Fruit fly (Drosophila melanogaster) whole organism, prepupa: ENCODE data around the gene MCTS1.

ENCODE experiments used
- Blimp-1 ChIP-seq: fragments of 200-800 bp; sonication (Bioruptor generic); optimal IDR thresholded peaks from 3 replicates; lab custom pipeline; 2017; ENCODE audit warnings: missing biosample characterization, missing genetic modification characterization, mild to moderate bottlenecking, moderate library complexity, missing genetic modification reagents
- CG10631 ChIP-seq: fragments of 200-800 bp; sonication (Bioruptor generic); optimal IDR thresholded peaks from 2 replicates; lab custom pipeline; 2016; ENCODE audit warnings: missing biosample characterization, missing genetic modification characterization
- CG10669 ChIP-seq: fragments of 200-800 bp; sonication (Bioruptor generic); optimal IDR thresholded peaks from 3 replicates; lab custom pipeline; 2018; ENCODE audit warnings: missing biosample characterization, mild to moderate bottlenecking, missing genetic modification characterization, moderate library complexity
- CG11762 ChIP-seq: fragments of 200-800 bp; sonication (Bioruptor generic); optimal IDR thresholded peaks from 3 replicates; lab custom pipeline; 2016; ENCODE audit warnings: missing biosample characterization, missing genetic modification characterization; ENCODE audit not compliant: insufficient read depth
- CG11902 ChIP-seq: fragments of 200-800 bp; sonication (Bioruptor generic); optimal IDR thresholded peaks from 3 replicates; lab custom pipeline; 2016; ENCODE audit warnings: missing biosample characterization, missing genetic modification characterization
- CG1621 ChIP-seq: fragments of 200-800 bp; sonication (Bioruptor generic); optimal IDR thresholded peaks from 3 replicates; lab custom pipeline; 2018; ENCODE audit warnings: missing biosample characterization, mild to moderate bottlenecking, missing genetic modification characterization
- CG16779 ChIP-seq: fragments of 200-800 bp; sonication (Bioruptor generic); optimal IDR thresholded peaks from 3 replicates; lab custom pipeline; 2017; ENCODE audit warnings: missing biosample characterization, mild to moderate bottlenecking, missing genetic modification characterization
- CG3032 ChIP-seq: fragments of 200-800 bp; optimal IDR thresholded peaks from 2 replicates; lab custom pipeline; 2019; ENCODE audit warnings: missing biosample characterization, mild to moderate bottlenecking, missing genetic modification characterization, moderate library complexity
- CG31627 ChIP-seq: fragments of 200-800 bp; sonication (Bioruptor generic); optimal IDR thresholded peaks from 3 replicates; lab custom pipeline; 2016; ENCODE audit warnings: missing biosample characterization, missing genetic modification characterization
- CG32006 ChIP-seq: fragments of 200-800 bp; sonication (Bioruptor generic); optimal IDR thresholded peaks from 3 replicates; lab custom pipeline; 2017; ENCODE audit warnings: missing biosample characterization, mild to moderate bottlenecking, missing genetic modification characterization
- CG34406 ChIP-seq: fragments of 200-800 bp; sonication (Bioruptor generic); optimal IDR thresholded peaks from 3 replicates; lab custom pipeline; 2016; ENCODE audit warnings: missing biosample characterization, missing genetic modification characterization
- CG3919 ChIP-seq: fragments of 200-800 bp; sonication (Bioruptor generic); optimal IDR thresholded peaks from 3 replicates; lab custom pipeline; 2016; ENCODE audit warnings: missing biosample characterization, missing genetic modification characterization
- CG4318 ChIP-seq: fragments of 200-800 bp; sonication (Bioruptor generic); optimal IDR thresholded peaks from 3 replicates; lab custom pipeline; 2017; ENCODE audit warnings: missing biosample characterization, mild to moderate bottlenecking, missing genetic modification characterization
- CG6163 ChIP-seq: fragments of 200-800 bp; sonication (Bioruptor generic); IDR thresholded peaks from 3 replicates; pipeline ENCODE4 v1.3.6; 2022; ENCODE audit warnings: missing biosample characterization, missing genetic modification characterization
- CG6276 ChIP-seq: fragments of 200-800 bp; sonication (Bioruptor generic); optimal IDR thresholded peaks from 2 replicates; lab custom pipeline; 2017; ENCODE audit warnings: missing biosample characterization, mild to moderate bottlenecking, missing genetic modification characterization
- CG6792 ChIP-seq: fragments of 200-800 bp; sonication (Bioruptor generic); optimal IDR thresholded peaks from 3 replicates; lab custom pipeline; 2016; ENCODE audit warnings: missing biosample characterization, missing genetic modification characterization
- CG6854 ChIP-seq: fragments of 200-800 bp; sonication (Bioruptor generic); optimal IDR thresholded peaks from 2 replicates; lab custom pipeline; 2017; ENCODE audit warnings: missing biosample characterization, mild to moderate bottlenecking, missing genetic modification characterization
- CG8319 ChIP-seq: fragments of 200-800 bp; sonication (Bioruptor generic); optimal IDR thresholded peaks from 3 replicates; lab custom pipeline; 2016; ENCODE audit warnings: missing biosample characterization, missing genetic modification characterization
- CG8632 ChIP-seq: fragments of 200-800 bp; sonication (Bioruptor generic); optimal IDR thresholded peaks from 3 replicates; lab custom pipeline; 2016; ENCODE audit warnings: missing biosample characterization, missing genetic modification characterization
- Eip78C ChIP-seq: fragments of 200-800 bp; sonication (Bioruptor generic); peaks from one replicate; lab custom pipeline; 2016; ENCODE audit warnings: missing biosample characterization, missing genetic modification characterization
- Eip93F ChIP-seq: fragments of 200-800 bp; sonication (Bioruptor generic); optimal IDR thresholded peaks from 2 replicates; lab custom pipeline; 2016; ENCODE audit warnings: missing biosample characterization, mild to moderate bottlenecking, missing genetic modification characterization
- Ets21C ChIP-seq: fragments of 200-800 bp; sonication (Bioruptor generic); optimal IDR thresholded peaks from 3 replicates; lab custom pipeline; 2016; ENCODE audit warnings: missing biosample characterization, missing genetic modification characterization
- Ets96B ChIP-seq: fragments of 200-800 bp; optimal IDR thresholded peaks from 2 replicates; lab custom pipeline; 2019; ENCODE audit warnings: missing biosample characterization, mild to moderate bottlenecking, missing genetic modification characterization, moderate library complexity
- Gug ChIP-seq: fragments of 200-800 bp; sonication (Bioruptor generic); IDR thresholded peaks from 2 replicates; pipeline ENCODE4 v1.3.6; 2022; ENCODE audit warnings: missing biosample characterization, missing genetic modification characterization
- Hr38 ChIP-seq: sonication (Bioruptor generic); optimal IDR thresholded peaks from 2 replicates; lab custom pipeline; 2016; ENCODE audit warnings: missing biosample characterization, missing genetic modification characterization
- Hr39 ChIP-seq: fragments of 200-800 bp; sonication (Bioruptor generic); optimal IDR thresholded peaks from 2 replicates; lab custom pipeline; 2016; ENCODE audit warnings: missing biosample characterization, missing genetic modification characterization
- Hr4 ChIP-seq: fragments of 200-800 bp; sonication (Bioruptor generic); optimal IDR thresholded peaks from 3 replicates; lab custom pipeline; 2016; ENCODE audit warnings: missing biosample characterization, missing genetic modification characterization
- Lpt ChIP-seq: fragments of 200-800 bp; sonication (Bioruptor generic); optimal IDR thresholded peaks from 3 replicates; lab custom pipeline; 2016; ENCODE audit warnings: missing biosample characterization, missing genetic modification characterization
- Met ChIP-seq: fragments of 200-800 bp; sonication (Bioruptor generic); optimal IDR thresholded peaks from 3 replicates; lab custom pipeline; 2016; ENCODE audit warnings: missing biosample characterization, missing genetic modification characterization
- OdsH ChIP-seq: fragments of 200-800 bp; sonication (Bioruptor generic); optimal IDR thresholded peaks from 3 replicates; lab custom pipeline; 2016; ENCODE audit warnings: missing biosample characterization, missing genetic modification characterization
- Smox ChIP-seq: fragments of 200-800 bp; sonication (Bioruptor generic); optimal IDR thresholded peaks from 3 replicates; lab custom pipeline; 2016; ENCODE audit warnings: missing biosample characterization, missing genetic modification characterization
- Sox102F ChIP-seq: fragments of 200-800 bp; sonication (Bioruptor generic); optimal IDR thresholded peaks from 2 replicates; lab custom pipeline; 2016; ENCODE audit warnings: missing biosample characterization, mild to moderate bottlenecking, missing genetic modification characterization
- Sox14 ChIP-seq: fragments of 200-800 bp; sonication (Bioruptor generic); optimal IDR thresholded peaks from 3 replicates; lab custom pipeline; 2016; ENCODE audit warnings: missing biosample characterization, missing genetic modification characterization
- achi ChIP-seq: fragments of 200-800 bp; sonication (Bioruptor generic); optimal IDR thresholded peaks from 3 replicates; lab custom pipeline; 2016; ENCODE audit warnings: missing biosample characterization, missing genetic modification characterization
- cyc ChIP-seq: fragments of 200-800 bp; sonication (Bioruptor generic); optimal IDR thresholded peaks from 3 replicates; lab custom pipeline; 2016; ENCODE audit warnings: missing biosample characterization, missing genetic modification characterization
- dac ChIP-seq: fragments of 200-800 bp; sonication (Bioruptor generic); optimal IDR thresholded peaks from 2 replicates; lab custom pipeline; 2017; ENCODE audit warnings: missing biosample characterization, mild to moderate bottlenecking, missing genetic modification characterization
- dsx ChIP-seq: fragments of 200-800 bp; optimal IDR thresholded peaks from 3 replicates; lab custom pipeline; 2019; ENCODE audit warnings: missing biosample characterization, mild to moderate bottlenecking, missing genetic modification characterization, moderate library complexity; ENCODE audit not compliant: poor library complexity, severe bottlenecking
- eg ChIP-seq: fragments of 200-800 bp; sonication (Bioruptor generic); IDR thresholded peaks from 3 replicates; pipeline ENCODE4 v1.3.6; 2022; ENCODE audit warnings: missing biosample characterization, missing genetic modification characterization
- esn ChIP-seq: fragments of 200-800 bp; sonication (Bioruptor generic); optimal IDR thresholded peaks from 2 replicates; lab custom pipeline; 2016; ENCODE audit warnings: missing biosample characterization, mild to moderate bottlenecking, missing genetic modification characterization, moderate library complexity
- fd59A ChIP-seq: fragments of 200-800 bp; sonication (Bioruptor generic); optimal IDR thresholded peaks from 2 replicates; lab custom pipeline; 2017; ENCODE audit warnings: missing biosample characterization, mild to moderate bottlenecking, missing genetic modification characterization, missing genetic modification reagents
- fd85E ChIP-seq: fragments of 200-800 bp; sonication (Bioruptor generic); optimal IDR thresholded peaks from 3 replicates; lab custom pipeline; 2016; ENCODE audit warnings: missing biosample characterization, missing genetic modification characterization
- fkh ChIP-seq: fragments of 200-800 bp; sonication (Bioruptor generic); optimal IDR thresholded peaks from 3 replicates; lab custom pipeline; 2017; ENCODE audit warnings: missing biosample characterization, mild to moderate bottlenecking, missing genetic modification characterization, moderate library complexity
- lz ChIP-seq: fragments of 200-800 bp; sonication (Bioruptor generic); optimal IDR thresholded peaks from 3 replicates; lab custom pipeline; 2016; ENCODE audit warnings: missing biosample characterization, missing genetic modification characterization
- net ChIP-seq: fragments of 200-800 bp; sonication (Bioruptor generic); optimal IDR thresholded peaks from 3 replicates; lab custom pipeline; 2016; ENCODE audit warnings: missing biosample characterization, missing genetic modification characterization
- pdm3 ChIP-seq: fragments of 200-800 bp; sonication (Bioruptor generic); optimal IDR thresholded peaks from 3 replicates; lab custom pipeline; 2016; ENCODE audit warnings: missing biosample characterization, missing genetic modification characterization
- salr ChIP-seq, 2 experiments: fragments of 200-800 bp; sonication (Bioruptor generic); optimal IDR thresholded peaks; 3 replicates each; lab custom pipeline; 2016 to 2018; ENCODE audit warnings: missing biosample characterization in 2 of 2, missing genetic modification characterization in 2 of 2, mild to moderate bottlenecking in 1 of 2
- spab ChIP-seq: fragments of 200-800 bp; sonication (Bioruptor generic); optimal IDR thresholded peaks from 2 replicates; lab custom pipeline; 2017; ENCODE audit warnings: missing biosample characterization, mild to moderate bottlenecking, missing genetic modification characterization, missing genetic modification reagents
- topi ChIP-seq: fragments of 200-800 bp; sonication (Bioruptor generic); optimal IDR thresholded peaks from 3 replicates; lab custom pipeline; 2016; ENCODE audit warnings: missing biosample characterization, missing genetic modification characterization
- vri ChIP-seq: fragments of 200-800 bp; sonication (Bioruptor generic); optimal IDR thresholded peaks from 3 replicates; lab custom pipeline; 2016; ENCODE audit warnings: missing biosample characterization, mild to moderate bottlenecking, missing genetic modification characterization

The MCTS1 gene

DNA sequence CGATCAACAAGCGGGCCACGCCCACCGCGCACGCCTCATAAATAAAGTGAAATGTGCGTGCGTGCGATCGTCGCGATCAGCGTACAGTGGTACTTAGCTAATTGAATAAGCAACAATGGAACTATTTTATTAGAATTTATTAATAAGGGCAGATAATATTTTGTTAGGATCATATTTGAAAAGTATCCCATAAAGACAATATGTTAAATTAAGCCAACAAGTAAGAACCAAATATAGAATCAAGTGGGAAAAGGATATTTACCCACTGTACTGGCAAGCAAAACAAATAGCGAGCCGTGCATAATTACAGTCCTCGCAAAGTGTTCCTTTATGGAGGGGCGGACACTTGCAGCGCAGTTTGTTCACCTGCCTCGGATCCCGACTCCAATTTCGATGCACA is 15.6 kb upstream of the MCTS1 start (continued):
- TF ChIP-seq CG10669 (peak; percentile 49), dac (GFP tag; lab: Kevin White, UChicago) (no peak), CG32006 (peak; percentile 58), net (GFP tag; lab: Kevin White, UChicago) (peak; percentile 6), Lpt (peak; percentile 16), CG3919 (GFP tag; lab: Kevin White, UChicago) (peak; percentile 61), CG10631 (GFP tag; lab: Kevin White, UChicago) (peak; percentile 59), Smox (peak; percentile 66), achi (peak; percentile 57), cyc (GFP tag; lab: Kevin White, UChicago) (peak; percentile 54), lz (GFP tag; lab: Kevin White, UChicago) (peak; percentile 72)

DNA sequence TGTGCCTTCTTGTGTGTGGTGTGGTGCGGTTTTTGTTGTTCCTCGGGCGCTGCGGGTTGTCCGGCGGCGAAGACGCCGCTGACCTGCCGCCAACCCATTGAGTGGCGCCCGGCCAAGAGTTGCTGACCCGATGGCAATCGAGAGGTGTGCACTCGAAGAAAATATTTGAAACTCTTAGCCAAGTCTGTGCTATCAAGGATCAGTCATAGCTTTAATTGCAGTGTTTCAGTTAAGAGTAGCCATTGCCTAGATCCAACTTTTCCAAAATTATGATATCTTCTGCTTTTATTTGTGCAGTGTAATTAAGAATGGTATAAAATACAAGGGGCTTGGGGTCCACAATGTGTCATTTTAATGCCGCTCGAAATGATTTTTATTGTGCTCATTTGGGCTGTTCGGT is 13.1 kb upstream of the MCTS1 start:
- TF ChIP-seq Ets21C (peak; percentile 63), salr (GFP tag; optimal IDR thresholded peaks at IDR 0.05; lab: Kevin White, UChicago) (peak; percentile 6 to 39), dsx (peak; percentile 55), CG16779 (tag; lab: Kevin White, UChicago) (no peak), CG34406 (GFP tag; lab: Kevin White, UChicago) (peak; percentile 63), CG11762 (GFP tag; lab: Kevin White, UChicago) (peak; percentile 35), Ets96B (tag; lab: Kevin White, UChicago) (peak; percentile 59), lz (GFP tag; lab: Kevin White, UChicago) (peak; percentile 64), net (GFP tag; lab: Kevin White, UChicago) (peak; percentile 55), CG3919 (GFP tag; lab: Kevin White, UChicago) (peak; percentile 66), Hr4 (GFP tag; lab: Kevin White, UChicago) (no peak), Smox (peak; percentile 72), spab (GFP tag; lab: Kevin White, UChicago) (peak; percentile 43), Sox14 (GFP tag; lab: Kevin White, UChicago) (peak; percentile 35), Blimp-1 (GFP tag; lab: Kevin White, UChicago) (no peak), Eip93F (GFP tag; lab: Kevin White, UChicago) (no peak), Hr38 (GFP tag; lab: Kevin White, UChicago) (no peak), CG3032 (tag; lab: Kevin White, UChicago) (peak; percentile 65), CG11902 (GFP tag; lab: Kevin White, UChicago) (peak; percentile 69), Sox102F (GFP tag; lab: Kevin White, UChicago) (peak; percentile 70), vri (peak; percentile 59), Gug (GFP tag; lab: Robert Waterston, UW) (no peak), CG6163 (peak; percentile 57; the same call in 2 of the 3 replicates), CG4318 (GFP tag; lab: Kevin White, UChicago) (no peak), CG8632 (GFP tag; lab: Kevin White, UChicago) (peak; percentile 59), CG6854 (peak; percentile 73), Eip78C (GFP tag; lab: Kevin White, UChicago) (peak; percentile 87), CG10631 (GFP tag; lab: Kevin White, UChicago) (peak; percentile 57), esn (peak; percentile 74), CG31627 (GFP tag; lab: Kevin White, UChicago) (peak; percentile 74), CG32006 (no peak), fd59A (GFP tag; lab: Kevin White, UChicago) (peak; percentile 45), CG8319 (GFP tag; lab: Kevin White, UChicago) (peak; percentile 36), dac (GFP tag; lab: Kevin White, UChicago) (no peak), CG6792 (GFP tag; lab: Kevin White, UChicago) (peak; percentile 77), CG1621 (tag; lab: Kevin White, UChicago) (peak; percentile 59), fkh (GFP tag; lab: Kevin White, UChicago) (no peak), topi (GFP tag; lab: Kevin White, UChicago) (peak; percentile 73), eg (GFP tag; lab: Robert Waterston, UW) (no peak), CG6276 (GFP tag; lab: Kevin White, UChicago) (no peak), fd85E (peak; percentile 23), CG10669 (peak; percentile 67), Met (peak; percentile 80), pdm3 (GFP tag; lab: Kevin White, UChicago) (peak; percentile 66), OdsH (GFP tag; lab: Kevin White, UChicago) (peak; percentile 56), Hr39 (peak; percentile 78)
